Worm (Caenorhabditis elegans) whole organism, L4 larva: ENCODE results near the gene sptl-3.
A peak's percentile ranks its signal among the peaks of the same experiment; 100 is the strongest.

ENCODE experiments used
- D1046.2 ChIP-seq: fragments of 200-800 bp; sonication (Bioruptor generic); IDR thresholded peaks from 2 replicates; pipeline ENCODE4 v1.3.6; 2022; ENCODE audit warnings: missing genetic modification characterization, missing compliant biosample characterization
- F49E8.2 ChIP-seq: sonication (generic microtip); optimal IDR thresholded peaks from 2 replicates; lab custom pipeline; 2016; ENCODE audit warnings: missing compliant biosample characterization, mild to moderate bottlenecking, missing genetic modification characterization, borderline replicate concordance
- Y75B8A.6 ChIP-seq: fragments of 200-800 bp; sonication (Bioruptor generic); IDR thresholded peaks from 2 replicates; pipeline ENCODE4 v1.3.6; 2022; ENCODE audit warnings: missing genetic modification reagents, missing genetic modification characterization, missing compliant biosample characterization
- ceh-82 ChIP-seq: sonication (generic microtip); optimal IDR thresholded peaks from 2 replicates; lab custom pipeline; 2017; ENCODE audit warnings: missing biosample characterization, missing genetic modification characterization
- cey-2 ChIP-seq: sonication (generic microtip); optimal IDR thresholded peaks from 3 replicates; lab custom pipeline; 2017; ENCODE audit warnings: missing genetic modification characterization, mild to moderate bottlenecking, missing compliant biosample characterization, antibody characterized with exemption, borderline replicate concordance; ENCODE audit not compliant: insufficient read depth
- daf-16 ChIP-seq, 3 experiments: sonication (generic microtip); optimal IDR thresholded peaks; 2 replicates each; lab custom pipeline; 2016 to 2017; ENCODE audit warnings: missing genetic modification characterization in 3 of 3, missing genetic modification reagents in 3 of 3, mild to moderate bottlenecking in 2 of 3, missing compliant biosample characterization in 2 of 3, missing biosample characterization in 1 of 3, moderate library complexity in 1 of 3
- daf-19 ChIP-seq: fragments of 200-800 bp; sonication (Bioruptor generic); conservative IDR thresholded peaks from 2 replicates; pipeline ENCODE4 v1.3.6; 2022; ENCODE audit warnings: missing genetic modification characterization, missing compliant biosample characterization
- dmd-9 ChIP-seq: fragments of 200-800 bp; sonication (Bioruptor generic); IDR thresholded peaks from 2 replicates; pipeline ENCODE4 v1.3.6; 2022; ENCODE audit warnings: missing genetic modification reagents, missing genetic modification characterization, missing compliant biosample characterization
- duxl-1 ChIP-seq: sonication (generic microtip); optimal IDR thresholded peaks from 2 replicates; lab custom pipeline; 2016; ENCODE audit warnings: mild to moderate bottlenecking, missing genetic modification characterization, moderate library complexity, missing compliant biosample characterization; ENCODE audit not compliant: poor library complexity
- egl-27 ChIP-seq: sonication (generic microtip); optimal IDR thresholded peaks from 3 replicates; lab custom pipeline; 2017; ENCODE audit warnings: missing biosample characterization, missing genetic modification reagents, missing genetic modification characterization
- egl-43 ChIP-seq: fragments of 200-800 bp; sonication (Bioruptor generic); IDR thresholded peaks from 2 replicates; pipeline ENCODE4 v1.3.6; 2022; ENCODE audit warnings: missing genetic modification reagents, missing genetic modification characterization, missing compliant biosample characterization
- gei-8 ChIP-seq: fragments of 200-800 bp; sonication (Bioruptor generic); optimal IDR thresholded peaks from 2 replicates; lab custom pipeline; 2018; ENCODE audit warnings: mild to moderate bottlenecking, missing genetic modification characterization, missing compliant biosample characterization
- hmg-1.1 ChIP-seq: fragments of 200-800 bp; sonication (Bioruptor generic); IDR thresholded peaks from 2 replicates; pipeline ENCODE4 v1.3.6; 2022; ENCODE audit warnings: missing genetic modification reagents, missing genetic modification characterization, missing compliant biosample characterization
- jun-1 ChIP-seq: fragments of 150-350 bp; optimal IDR thresholded peaks from 2 replicates; lab custom pipeline; 2014; ENCODE audit warnings: missing biosample characterization, missing genetic modification reagents, missing genetic modification characterization
- lim-7 ChIP-seq: fragments of 200-800 bp; sonication (Bioruptor generic); IDR thresholded peaks from 2 replicates; pipeline ENCODE4 v1.3.6; 2022; ENCODE audit warnings: missing genetic modification characterization, missing compliant biosample characterization
- lin-15B ChIP-seq: fragments of 150-350 bp; sonication (generic microtip); optimal IDR thresholded peaks from 3 replicates; lab custom pipeline; 2014; ENCODE audit warnings: missing biosample characterization, missing genetic modification characterization
- mdt-29 ChIP-seq: fragments of 200-800 bp; sonication (Bioruptor generic); IDR thresholded peaks from 2 replicates; pipeline ENCODE4 v1.3.6; 2022; ENCODE audit warnings: missing genetic modification reagents, missing genetic modification characterization, missing compliant biosample characterization
- nhr-11 ChIP-seq: fragments of 150-350 bp; optimal IDR thresholded peaks from 2 replicates; lab custom pipeline; 2014; ENCODE audit warnings: missing biosample characterization, missing genetic modification characterization
- nhr-28 ChIP-seq: fragments of 150-350 bp; optimal IDR thresholded peaks from 2 replicates; lab custom pipeline; 2014; ENCODE audit warnings: missing biosample characterization, missing genetic modification characterization
- nhr-6 ChIP-seq: fragments of 150-350 bp; optimal IDR thresholded peaks from 2 replicates; lab custom pipeline; 2014; ENCODE audit warnings: missing biosample characterization, missing genetic modification characterization
- pqm-1 ChIP-seq: sonication (generic microtip); optimal IDR thresholded peaks from 2 replicates; lab custom pipeline; 2017; ENCODE audit warnings: missing biosample characterization, missing genetic modification characterization
- saeg-2 ChIP-seq: fragments of 200-800 bp; sonication (Bioruptor generic); IDR thresholded peaks from 2 replicates; pipeline ENCODE4 v1.3.6; 2022; ENCODE audit warnings: missing genetic modification reagents, missing genetic modification characterization, missing compliant biosample characterization
- sdz-12 ChIP-seq: fragments of 200-800 bp; sonication (Bioruptor generic); optimal IDR thresholded peaks from 2 replicates; lab custom pipeline; 2018; ENCODE audit warnings: mild to moderate bottlenecking, missing genetic modification characterization, missing compliant biosample characterization
- snpc-1.2 ChIP-seq: fragments of 200-800 bp; sonication (Bioruptor generic); IDR thresholded peaks from 2 replicates; pipeline ENCODE4 v1.3.6; 2022; ENCODE audit warnings: missing genetic modification reagents, missing genetic modification characterization, missing compliant biosample characterization
- spr-1 ChIP-seq: sonication (generic microtip); optimal IDR thresholded peaks from 2 replicates; lab custom pipeline; 2016; ENCODE audit warnings: mild to moderate bottlenecking, missing genetic modification characterization, missing compliant biosample characterization
- tag-97 ChIP-seq: fragments of 200-800 bp; sonication (Bioruptor generic); IDR thresholded peaks from 2 replicates; pipeline ENCODE4 v1.3.6; 2022; ENCODE audit warnings: missing genetic modification characterization, missing compliant biosample characterization
- tra-1 ChIP-seq: fragments of 200-800 bp; sonication (Bioruptor generic); IDR thresholded peaks from 2 replicates; pipeline ENCODE4 v1.3.6; 2022; ENCODE audit warnings: missing genetic modification reagents, missing genetic modification characterization, missing compliant biosample characterization
- unc-62 ChIP-seq, 3 experiments: fragments of 150-350 bp in 1 of 3; sonication (generic microtip); optimal IDR thresholded peaks in 2 of 3; peaks in 1 of 3; 1 replicate in 1 of 3; 2 replicates in 2 of 3; lab custom pipeline; 2014 to 2017; ENCODE audit warnings: missing biosample characterization in 3 of 3, missing genetic modification characterization in 3 of 3, missing genetic modification reagents in 3 of 3, missing genotype in 1 of 3
- vab-7 ChIP-seq: fragments of 200-800 bp; sonication (Bioruptor generic); IDR thresholded peaks from 2 replicates; pipeline ENCODE4 v1.3.6; 2022; ENCODE audit warnings: missing genetic modification reagents, missing genetic modification characterization, missing compliant biosample characterization
- zfp-2 ChIP-seq: sonication (generic microtip); optimal IDR thresholded peaks from 2 replicates; lab custom pipeline; 2016; ENCODE audit warnings: mild to moderate bottlenecking, missing genetic modification characterization, missing compliant biosample characterization
- zip-2 ChIP-seq: fragments of 150-350 bp; optimal IDR thresholded peaks from 2 replicates; lab custom pipeline; 2014; ENCODE audit warnings: missing biosample characterization, missing genetic modification characterization
- ztf-11 ChIP-seq: fragments of 150-350 bp; optimal IDR thresholded peaks from 2 replicates; lab custom pipeline; 2014; ENCODE audit warnings: missing biosample characterization, missing genetic modification characterization

The sptl-3 gene

ce11 chrV:13866353-13866752, 26.8 kb upstream of the sptl-3 start, which contains the start of gene nhr-175:
TSS of gene nhr-175 (plus strand) at chrV:13866691.
- TF ChIP-seq dmd-9 (no peak), pqm-1 (tag; lab: Kevin White, UChicago) (no peak), daf-16 (GFP tag; optimal IDR thresholded peaks at IDR 0.05; lab: Kevin White, UChicago) (no peak), daf-16 (tag; optimal IDR thresholded peaks at IDR 0.05; lab: Kevin White, UChicago) (no peak), tag-97 (GFP tag; lab: Robert Waterston, UW) (no peak), cey-2 (tag; lab: Kevin White, UChicago) (no peak), ceh-82 (tag; lab: Kevin White, UChicago) (no peak), spr-1 (tag; lab: Kevin White, UChicago) (no peak), egl-43 (GFP tag; lab: Robert Waterston, UW) (no peak), gei-8 (no peak)

- TF ChIP-seq vab-7: no peak
- TF ChIP-seq lim-7 (GFP tag; lab: Robert Waterston, UW): no peak
- TF ChIP-seq nhr-11 (tag; lab: Kevin White, UChicago): peak; percentile 100
- peak; percentile 89 for TF ChIP-seq nhr-28 (tag; lab: Kevin White, UChicago)
Observed at ce11 chrV:13869551-13869950, 23.6 kb upstream of the sptl-3 start.

DNA sequence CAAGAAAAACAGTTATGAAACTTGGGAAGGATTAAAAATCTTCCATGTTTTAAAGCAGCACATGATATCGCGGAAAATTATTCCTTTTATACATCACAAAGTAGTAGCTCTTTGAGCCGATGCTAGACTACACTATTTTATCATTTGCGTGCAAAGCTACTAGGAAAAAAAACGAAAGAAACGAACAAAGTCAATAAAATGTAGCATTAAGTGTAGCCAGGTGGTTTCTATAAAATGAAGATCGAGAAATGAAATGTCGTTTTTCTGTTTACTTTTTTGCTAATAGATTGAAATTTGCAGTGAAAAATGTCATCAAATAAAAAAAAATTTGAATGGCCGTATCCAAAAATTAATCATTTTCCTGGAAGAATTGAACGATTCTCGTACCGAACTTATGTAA, 20.2 kb upstream of the sptl-3 start, which contains the start of gene cpt-5:
cpt-5 (plus strand) TSS at position 301 of the 400 bp plus-strand sequence.
- no peak for TF ChIP-seq saeg-2
- TF ChIP-seq daf-19 (GFP tag; lab: Robert Waterston, UW): no peak
- no peak for TF ChIP-seq tra-1 (GFP tag; lab: Robert Waterston, UW)
- TF ChIP-seq ztf-11 (tag; lab: Kevin White, UChicago): no peak
- TF ChIP-seq zip-2 (tag; lab: Kevin White, UChicago): no peak
- no peak for TF ChIP-seq F49E8.2 (tag; lab: Kevin White, UChicago)
- no peak for TF ChIP-seq snpc-1.2 (GFP tag; lab: Robert Waterston, UW)
- no peak for TF ChIP-seq lin-15B (tag; lab: Kevin White, UChicago)
- TF ChIP-seq sdz-12 (GFP tag; lab: Kevin White, UChicago): no peak
- TF ChIP-seq hmg-1.1 (GFP tag; lab: Robert Waterston, UW): no peak
- no peak for TF ChIP-seq duxl-1 (tag; lab: Kevin White, UChicago)
- TF ChIP-seq nhr-28 (tag; lab: Kevin White, UChicago): no peak
- no peak for TF ChIP-seq egl-27 (tag; lab: Kevin White, UChicago)
- no peak for TF ChIP-seq daf-16 (GFP tag; optimal IDR thresholded peaks at IDR 0.05; lab: Kevin White, UChicago)
- no peak for TF ChIP-seq daf-16 (tag; optimal IDR thresholded peaks at IDR 0.05; lab: Kevin White, UChicago)
- TF ChIP-seq mdt-29 (GFP tag; lab: Robert Waterston, UW): no peak
- no peak for TF ChIP-seq Y75B8A.6 (GFP tag; lab: Robert Waterston, UW)
- TF ChIP-seq D1046.2 (GFP tag; lab: Robert Waterston, UW): no peak

DNA sequence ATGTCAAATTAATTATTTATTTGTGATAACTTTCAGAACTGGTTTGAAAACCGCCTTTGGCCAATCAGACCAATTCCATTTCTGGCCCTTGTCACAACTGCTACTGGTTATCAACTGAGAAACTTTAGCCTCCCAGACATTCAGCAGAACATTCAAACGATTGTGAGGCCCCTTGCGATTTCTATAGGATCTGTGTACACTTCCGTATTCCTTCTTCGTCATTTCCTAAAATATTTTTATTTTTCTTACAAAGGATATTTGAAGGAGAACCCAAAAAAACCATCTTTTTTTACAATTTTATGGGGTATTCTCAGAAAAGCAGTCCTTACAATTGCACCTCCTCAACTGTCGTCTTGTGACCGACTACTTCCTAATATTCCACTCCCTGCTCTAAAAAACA, 19.8 kb upstream of the sptl-3 start:
- TF ChIP-seq unc-62 (GFP tag; optimal IDR thresholded peaks at IDR 0.05 in 1 of 2; lab: Kevin White, UChicago) (peak in 1 of 2 experiments; percentile 94), unc-62 (tag; optimal IDR thresholded peaks at IDR 0.05; lab: Kevin White, UChicago) (no peak), zfp-2 (tag; lab: Kevin White, UChicago) (no peak)
- TF ChIP-seq, all 104 proteins: peak for 1

DNA sequence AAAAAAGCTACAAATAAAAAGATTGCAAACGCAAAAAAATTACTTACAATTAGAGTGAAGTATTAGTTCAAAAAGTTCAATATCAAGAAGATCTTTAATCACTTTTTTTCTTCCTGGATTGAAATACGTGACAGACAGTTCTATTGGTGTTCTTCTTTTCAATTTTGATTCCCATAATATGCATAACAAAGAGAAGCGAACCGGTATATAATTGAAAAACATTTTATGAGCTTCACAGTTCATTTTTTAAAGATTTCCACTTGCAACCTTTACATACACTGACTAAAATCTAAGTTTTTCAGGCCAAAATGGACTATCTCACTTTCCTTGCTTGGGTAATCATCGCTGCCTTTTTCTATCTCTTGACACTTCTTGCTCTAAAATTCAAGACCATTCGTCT, 16.6 kb upstream of the sptl-3 start, which contains the start of gene T22G5.1:
T22G5.1 (plus strand) TSS at position 301 of the 400 bp plus-strand sequence.
- no peak for TF ChIP-seq sdz-12 (GFP tag; lab: Kevin White, UChicago)
- TF ChIP-seq nhr-6 (tag; lab: Kevin White, UChicago): no peak
- no peak for TF ChIP-seq jun-1 (tag; lab: Kevin White, UChicago)
